Worm (Caenorhabditis elegans): ENCODE results near the gene R148.3.

R148.3 gene

DNA sequence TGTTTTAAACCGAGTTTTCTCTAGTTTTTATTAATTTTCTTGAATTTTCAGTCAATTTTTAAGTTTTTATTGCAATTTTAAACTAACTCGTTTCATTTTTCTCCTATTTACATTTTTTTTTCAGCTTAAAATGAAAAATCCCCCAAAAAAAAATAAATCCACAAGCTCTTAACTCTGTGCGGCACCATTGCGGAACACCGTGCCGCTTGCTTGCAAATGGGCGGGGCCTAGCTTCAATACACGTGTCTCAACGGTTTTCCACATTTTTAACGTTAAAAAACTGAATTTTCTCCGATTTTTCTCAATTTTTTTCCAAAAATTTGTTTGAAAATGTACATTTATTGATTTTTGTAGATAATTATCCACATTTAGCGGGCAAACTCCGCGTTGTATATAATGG is at the start of gene R148.3:
Gene R148.3, plus strand, starts transcription at position 347 of the 400 bp plus-strand sequence.
- peak; percentile 72 for TF ChIP-seq mep-1 (tag; optimal IDR thresholded peaks at IDR 0.05)
- peak; percentile 81 for TF ChIP-seq mls-2 (tag; optimal IDR thresholded peaks at IDR 0.05)
- no peak for TF ChIP-seq ceh-39 (tag; optimal IDR thresholded peaks at IDR 0.05)
- peak; percentile 42 for TF ChIP-seq nhr-2 (tag; optimal IDR thresholded peaks at IDR 0.05)
- TF ChIP-seq pha-4 (tag; optimal IDR thresholded peaks at IDR 0.05) = no peak
- peak; percentile 57 for TF ChIP-seq lsy-2 (tag; optimal IDR thresholded peaks at IDR 0.05)
- TF ChIP-seq tbx-8 (GFP tag; optimal IDR thresholded peaks at IDR 0.05) = peak; percentile 84
- TF ChIP-seq sem-2 (GFP tag; optimal IDR thresholded peaks at IDR 0.05) = peak; percentile 57
- TF ChIP-seq lin-32 (GFP tag; optimal IDR thresholded peaks at IDR 0.05) = peak; percentile 31
- peak; percentile 42 for TF ChIP-seq blmp-1 (tag; optimal IDR thresholded peaks at IDR 0.05)
- TF ChIP-seq unc-120 (tag; optimal IDR thresholded peaks at IDR 0.05; ENCODE audit: poor library complexity, severe bottlenecking) = peak; percentile 65
- peak; percentile 93 for TF ChIP-seq sptf-1 (tag; optimal IDR thresholded peaks at IDR 0.05)
- TF ChIP-seq snpc-4 (tag; optimal IDR thresholded peaks at IDR 0.05) = no peak
- TF ChIP-seq bed-3 (GFP tag; optimal IDR thresholded peaks at IDR 0.05) = peak; percentile 74
- peak; percentile 62 for TF ChIP-seq ztf-11 (tag; optimal IDR thresholded peaks at IDR 0.05)
- peak; percentile 65 for TF ChIP-seq hlh-1 (tag; optimal IDR thresholded peaks at IDR 0.05)
- peak; percentile 92 for TF ChIP-seq ham-2 (GFP tag; optimal IDR thresholded peaks at IDR 0.05)
- TF ChIP-seq drap-1 (GFP tag; optimal IDR thresholded peaks at IDR 0.05) = peak; percentile 76
- peak; percentile 16 for TF ChIP-seq ces-1 (GFP tag; optimal IDR thresholded peaks at IDR 0.05)
- TF ChIP-seq mab-5 (tag; optimal IDR thresholded peaks at IDR 0.05) = peak; percentile 46
- TF ChIP-seq unc-39 (tag; optimal IDR thresholded peaks at IDR 0.05) = peak; percentile 51
- no peak for TF ChIP-seq elt-1 (tag; optimal IDR thresholded peaks at IDR 0.05; ENCODE audit: borderline replicate concordance, insufficient read depth)
- peak; percentile 52 for TF ChIP-seq ceh-83 (GFP tag; optimal IDR thresholded peaks at IDR 0.05)
- TF ChIP-seq M03D4.4 (tag; optimal IDR thresholded peaks at IDR 0.05) = peak; percentile 81
- peak; percentile 82 for TF ChIP-seq ceh-43 (GFP tag; optimal IDR thresholded peaks at IDR 0.05)
- peak; percentile 40 for TF ChIP-seq nhr-12 (tag; optimal IDR thresholded peaks at IDR 0.05)
- no peak for TF ChIP-seq nhr-28 (tag; optimal IDR thresholded peaks at IDR 0.05)
- peak; percentile 79 for TF ChIP-seq lin-13 (tag; optimal IDR thresholded peaks at IDR 0.05)
- no peak for TF ChIP-seq nhr-76 (tag; optimal IDR thresholded peaks at IDR 0.05)
- peak; percentile 69 for TF ChIP-seq cnd-1 (tag; optimal IDR thresholded peaks at IDR 0.05)
- peak; percentile 46 for TF ChIP-seq flh-1 (GFP tag; optimal IDR thresholded peaks at IDR 0.05)

ce11 chrIII:3127074-3127596 is 48.0 kb upstream of the R148.3 start, which contains the start of gene nipa-1:
Gene nipa-1 (minus strand): TSS chrIII:3127124.
- TF ChIP-seq ztf-11 (tag; optimal IDR thresholded peaks at IDR 0.05) (no peak), M03D4.4 (tag; optimal IDR thresholded peaks at IDR 0.05) (no peak), unc-62 (GFP tag; optimal IDR thresholded peaks at IDR 0.05) (no peak), pha-4 (tag; optimal IDR thresholded peaks at IDR 0.05) (no peak), sptf-1 (tag; optimal IDR thresholded peaks at IDR 0.05) (no peak), unc-120 (tag; optimal IDR thresholded peaks at IDR 0.05; ENCODE audit: poor library complexity, severe bottlenecking) (no peak), nhr-28 (tag; optimal IDR thresholded peaks at IDR 0.05) (no peak), elt-1 (tag; optimal IDR thresholded peaks at IDR 0.05; ENCODE audit: borderline replicate concordance, insufficient read depth) (no peak), nhr-12 (tag; optimal IDR thresholded peaks at IDR 0.05) (no peak), ceh-39 (tag; optimal IDR thresholded peaks at IDR 0.05) (no peak), snpc-4 (tag; optimal IDR thresholded peaks at IDR 0.05) (no peak), zip-8 (tag; optimal IDR thresholded peaks at IDR 0.05) (no peak)

DNA sequence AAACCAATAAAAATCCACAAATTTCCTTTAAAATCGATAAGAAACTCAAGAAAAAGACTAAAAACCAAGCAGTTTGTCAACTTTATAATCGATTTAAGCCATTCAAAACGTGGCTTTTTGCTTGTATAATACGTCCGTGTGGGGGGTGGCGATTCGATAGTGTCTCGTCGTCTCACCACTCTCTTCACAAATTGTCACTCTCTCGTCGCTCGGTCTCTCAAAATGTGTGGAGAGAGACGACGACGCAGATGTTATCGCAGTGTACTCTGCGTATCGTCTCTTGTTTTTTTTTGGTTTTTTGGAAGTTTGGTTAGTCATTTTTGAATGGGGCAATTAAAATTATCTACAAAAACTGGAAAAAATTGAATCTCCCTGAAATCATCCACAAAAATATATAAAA is 47.5 kb upstream of the R148.3 start:
- no peak for TF ChIP-seq flh-1 (GFP tag; optimal IDR thresholded peaks at IDR 0.05)
- TF ChIP-seq mep-1 (tag; optimal IDR thresholded peaks at IDR 0.05) = peak; percentile 33
- peak; percentile 32 for TF ChIP-seq ceh-39 (tag; optimal IDR thresholded peaks at IDR 0.05)
- no peak for TF ChIP-seq ham-2 (GFP tag; optimal IDR thresholded peaks at IDR 0.05)

DNA sequence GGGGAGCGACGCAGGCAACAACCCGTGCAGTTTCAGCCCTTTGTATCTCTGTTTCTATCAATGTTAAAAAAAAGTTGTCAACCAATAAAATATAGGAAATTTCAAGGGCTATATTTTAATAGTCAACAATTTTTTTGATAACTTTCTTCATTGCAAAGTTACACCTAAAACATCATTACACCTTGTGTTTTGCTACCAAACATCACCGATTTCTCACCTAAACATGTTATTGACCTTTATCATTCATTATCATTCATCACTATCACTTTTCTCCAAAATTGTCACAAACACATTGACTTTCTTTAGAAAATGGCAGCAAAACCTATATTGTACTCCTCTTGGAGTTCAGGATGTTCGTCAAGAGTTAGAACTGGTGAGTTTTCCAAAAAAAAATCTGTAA is 46.1 kb upstream of the R148.3 start, which contains the start of gene Y53G8B.1:
Gene Y53G8B.1, plus strand, starts transcription at position 242 of the 400 bp plus-strand sequence.
- TF ChIP-seq zip-8 (tag; optimal IDR thresholded peaks at IDR 0.05) = no peak
- no peak for TF ChIP-seq lsy-2 (tag; optimal IDR thresholded peaks at IDR 0.05)
- TF ChIP-seq mls-2 (tag; optimal IDR thresholded peaks at IDR 0.05) = no peak
- no peak for TF ChIP-seq nhr-2 (tag; optimal IDR thresholded peaks at IDR 0.05)
- TF ChIP-seq tbx-8 (GFP tag; optimal IDR thresholded peaks at IDR 0.05) = no peak
- TF ChIP-seq ham-2 (GFP tag; optimal IDR thresholded peaks at IDR 0.05) = no peak
